Fruit fly (Drosophila melanogaster) whole organism, embryonic: Measurements from ENCODE around the gene BHD.

Experiments
- Aef1 ChIP-seq: fragments of 200-800 bp; sonication (Bioruptor generic); IDR thresholded peaks from 3 replicates; pipeline ENCODE4 v1.3.6; 2022; ENCODE audit warnings: missing biosample characterization, missing genetic modification characterization
- B-H2 ChIP-seq: fragments of 200-800 bp; sonication (Bioruptor generic); optimal IDR thresholded peaks from 2 replicates; lab custom pipeline; 2018; ENCODE audit warnings: missing biosample characterization, mild to moderate bottlenecking, missing genetic modification characterization
- CG10267 ChIP-seq: fragments of 200-800 bp; sonication (Bioruptor generic); optimal IDR thresholded peaks from 2 replicates; lab custom pipeline; 2018; ENCODE audit warnings: missing biosample characterization, mild to moderate bottlenecking, missing genetic modification characterization, moderate library complexity
- CG10366 ChIP-seq: fragments of 200-800 bp; sonication (Bioruptor generic); IDR thresholded peaks from 2 replicates; pipeline ENCODE4 v1.3.6; 2022; ENCODE audit warnings: missing biosample characterization, missing genetic modification characterization
- CG10462 ChIP-seq: fragments of 200-800 bp; sonication (Bioruptor generic); optimal IDR thresholded peaks from 2 replicates; lab custom pipeline; 2016; ENCODE audit warnings: missing biosample characterization, missing genetic modification characterization
- CG11398 ChIP-seq: fragments of 200-800 bp; sonication (Bioruptor generic); optimal IDR thresholded peaks from 2 replicates; lab custom pipeline; 2016; ENCODE audit warnings: missing biosample characterization, missing genetic modification characterization
- CG13424 ChIP-seq: fragments of 200-800 bp; sonication (Bioruptor generic); optimal IDR thresholded peaks from 2 replicates; lab custom pipeline; 2019; ENCODE audit warnings: missing biosample characterization, mild to moderate bottlenecking, missing genetic modification characterization, moderate library complexity
- CG18262 ChIP-seq: fragments of 200-800 bp; optimal IDR thresholded peaks from 3 replicates; lab custom pipeline; 2019; ENCODE audit warnings: missing biosample characterization, mild to moderate bottlenecking, missing genetic modification characterization, moderate library complexity
- CG2712 ChIP-seq: fragments of 200-800 bp; optimal IDR thresholded peaks from 3 replicates; lab custom pipeline; 2019; ENCODE audit warnings: missing biosample characterization, mild to moderate bottlenecking, missing genetic modification characterization, moderate library complexity
- CG3065 ChIP-seq: fragments of 200-800 bp; sonication (Bioruptor generic); optimal IDR thresholded peaks from 2 replicates; lab custom pipeline; 2016; ENCODE audit warnings: missing biosample characterization, missing genetic modification characterization
- CG31441 ChIP-seq: fragments of 200-800 bp; sonication (Bioruptor generic); IDR thresholded peaks from 2 replicates; pipeline ENCODE4 v1.3.6; 2022; ENCODE audit warnings: missing biosample characterization, missing genetic modification characterization
- CG32772 ChIP-seq: fragments of 200-800 bp; sonication (Bioruptor generic); IDR thresholded peaks from 2 replicates; pipeline ENCODE4 v1.3.6; 2022; ENCODE audit warnings: missing biosample characterization, missing genetic modification characterization
- CG4424 ChIP-seq: fragments of 200-800 bp; sonication (Bioruptor generic); optimal IDR thresholded peaks from 3 replicates; lab custom pipeline; 2016; ENCODE audit warnings: missing biosample characterization, missing genetic modification characterization
- CG4820 ChIP-seq: fragments of 200-800 bp; sonication (Bioruptor generic); optimal IDR thresholded peaks from 3 replicates; lab custom pipeline; 2016; ENCODE audit warnings: missing biosample characterization, missing genetic modification characterization
- CG6689 ChIP-seq: fragments of 200-800 bp; sonication (Bioruptor generic); IDR thresholded peaks from 2 replicates; pipeline ENCODE4 v1.3.6; 2022; ENCODE audit warnings: missing biosample characterization, missing genetic modification characterization
- CG8944 ChIP-seq: fragments of 200-800 bp; sonication (Bioruptor generic); optimal IDR thresholded peaks from 3 replicates; lab custom pipeline; 2016; ENCODE audit warnings: missing biosample characterization, missing genetic modification characterization
- CG9797 ChIP-seq: fragments of 200-800 bp; sonication (Bioruptor generic); optimal IDR thresholded peaks from 3 replicates; lab custom pipeline; 2018; ENCODE audit warnings: missing biosample characterization, mild to moderate bottlenecking, missing genetic modification characterization
- CG9932 ChIP-seq: fragments of 200-800 bp; sonication (Bioruptor generic); IDR thresholded peaks from 2 replicates; pipeline ENCODE4 v1.3.6; 2022; ENCODE audit warnings: missing biosample characterization, missing genetic modification characterization
- CoRest ChIP-seq: fragments of 200-800 bp; sonication (Bioruptor generic); optimal IDR thresholded peaks from 3 replicates; lab custom pipeline; 2018; ENCODE audit warnings: missing biosample characterization, mild to moderate bottlenecking, missing genetic modification characterization, moderate library complexity
- Hand ChIP-seq: fragments of 200-800 bp; sonication (Bioruptor generic); optimal IDR thresholded peaks from 2 replicates; lab custom pipeline; 2017; ENCODE audit warnings: mild to moderate bottlenecking, missing biosample characterization, missing genetic modification reagents, missing genetic modification characterization
- Hr39 ChIP-seq: fragments of >200 bp; optimal IDR thresholded peaks from 2 replicates; lab custom pipeline; 2017
- Myb ChIP-seq: fragments of 200-800 bp; sonication (Bioruptor generic); optimal IDR thresholded peaks from 2 replicates; lab custom pipeline; 2016; ENCODE audit warnings: missing biosample characterization, missing genetic modification characterization
- NK7.1 ChIP-seq: fragments of 200-800 bp; sonication (Bioruptor generic); optimal IDR thresholded peaks from 3 replicates; lab custom pipeline; 2016; ENCODE audit warnings: missing biosample characterization, missing genetic modification characterization
- PHDP ChIP-seq: fragments of 200-800 bp; sonication (Bioruptor generic); optimal IDR thresholded peaks from 3 replicates; lab custom pipeline; 2018; ENCODE audit warnings: missing biosample characterization, mild to moderate bottlenecking, missing genetic modification characterization, moderate library complexity
- Ravus ChIP-seq: fragments of 200-800 bp; sonication (Bioruptor generic); IDR thresholded peaks from 2 replicates; pipeline ENCODE4 v1.3.6; 2022; ENCODE audit warnings: missing biosample characterization, missing genetic modification characterization
- Sox102F ChIP-seq: fragments of 200-800 bp; sonication (Bioruptor generic); optimal IDR thresholded peaks from 2 replicates; lab custom pipeline; 2018; ENCODE audit warnings: missing biosample characterization, mild to moderate bottlenecking, missing genetic modification characterization, moderate library complexity
- Xbp1 ChIP-seq: fragments of 200-800 bp; sonication (Bioruptor generic); optimal IDR thresholded peaks from 3 replicates; lab custom pipeline; 2016; ENCODE audit warnings: missing biosample characterization, mild to moderate bottlenecking, missing genetic modification characterization
- da ChIP-seq: fragments of 200-800 bp; sonication (Bioruptor generic); optimal IDR thresholded peaks from 2 replicates; lab custom pipeline; 2016; ENCODE audit warnings: missing biosample characterization, missing genetic modification characterization
- dysf ChIP-seq: fragments of 200-800 bp; sonication (Bioruptor generic); IDR thresholded peaks from 3 replicates; pipeline ENCODE4 v1.3.6; 2022; ENCODE audit warnings: missing biosample characterization, missing genetic modification characterization
- eve ChIP-seq, 2 experiments: fragments of >200 bp; optimal IDR thresholded peaks; 2 replicates each; lab custom pipeline; 2017; ENCODE audit warnings: missing biosample characterization in 2 of 2, missing genetic modification characterization in 2 of 2
- exex ChIP-seq: fragments of 200-800 bp; sonication (Bioruptor generic); optimal IDR thresholded peaks from 4 replicates; lab custom pipeline; 2018; ENCODE audit warnings: missing biosample characterization, mild to moderate bottlenecking, missing genetic modification characterization, moderate library complexity
- fd64A ChIP-seq: fragments of 200-800 bp; sonication (Bioruptor generic); optimal IDR thresholded peaks from 3 replicates; lab custom pipeline; 2018; ENCODE audit warnings: missing biosample characterization, mild to moderate bottlenecking, missing genetic modification characterization
- fru ChIP-seq: fragments of >200 bp; optimal IDR thresholded peaks from 2 replicates; lab custom pipeline; 2017
- fu2 ChIP-seq: fragments of 200-800 bp; sonication (Bioruptor generic); optimal IDR thresholded peaks from 2 replicates; lab custom pipeline; 2016; ENCODE audit warnings: missing biosample characterization, missing genetic modification characterization
- h ChIP-seq: fragments of >200 bp; optimal IDR thresholded peaks from 2 replicates; lab custom pipeline; 2017
- hb ChIP-seq: fragments of 200-800 bp; sonication (Bioruptor generic); IDR thresholded peaks from 3 replicates; pipeline ENCODE4 v1.3.6; 2022; ENCODE audit warnings: missing biosample characterization, missing genetic modification characterization; ENCODE audit not compliant: partially characterized antibody
- ind ChIP-seq: fragments of 200-800 bp; sonication (Bioruptor generic); optimal IDR thresholded peaks from 3 replicates; lab custom pipeline; 2016; ENCODE audit warnings: missing biosample characterization, missing genetic modification characterization
- kay ChIP-seq: fragments of 200-800 bp; sonication (Bioruptor generic); optimal IDR thresholded peaks from 2 replicates; lab custom pipeline; 2016; ENCODE audit warnings: missing biosample characterization, missing genetic modification characterization
- pan ChIP-seq, 4 experiments: fragments of >200 bp in 3 of 4; fragments of 200-800 bp in 1 of 4; sonication (Bioruptor generic) in 1 of 4; optimal IDR thresholded peaks in 3 of 4; IDR thresholded peaks in 1 of 4; 2 replicates each; pipeline versions ENCODE4 v1.3.6 to Lab custom; 2017 to 2022; ENCODE audit warnings: missing biosample characterization in 2 of 4, missing genetic modification characterization in 2 of 4, mixed read lengths in 1 of 4
- pfk ChIP-seq: fragments of 200-800 bp; sonication (Bioruptor generic); optimal IDR thresholded peaks from 2 replicates; lab custom pipeline; 2018; ENCODE audit warnings: missing biosample characterization, mild to moderate bottlenecking, missing genetic modification characterization, moderate library complexity
- phol ChIP-seq: fragments of 200-800 bp; sonication (Bioruptor generic); optimal IDR thresholded peaks from 3 replicates; lab custom pipeline; 2018; ENCODE audit warnings: missing biosample characterization, mild to moderate bottlenecking, missing genetic modification characterization, moderate library complexity
- pnt ChIP-seq: fragments of 200-800 bp; sonication (Bioruptor generic); optimal IDR thresholded peaks from 3 replicates; lab custom pipeline; 2016; ENCODE audit warnings: missing biosample characterization, missing genetic modification characterization
- sisA ChIP-seq: fragments of 200-800 bp; sonication (Bioruptor generic); IDR thresholded peaks from 2 replicates; pipeline ENCODE4 v1.3.6; 2022; ENCODE audit warnings: missing biosample characterization, missing genetic modification characterization
- slou ChIP-seq: fragments of 200-800 bp; sonication (Bioruptor generic); optimal IDR thresholded peaks from 3 replicates; lab custom pipeline; 2016; ENCODE audit warnings: missing biosample characterization, missing genetic modification characterization
- sqz ChIP-seq: fragments of 200-800 bp; sonication (Bioruptor generic); optimal IDR thresholded peaks from 3 replicates; lab custom pipeline; 2018; ENCODE audit warnings: missing biosample characterization, mild to moderate bottlenecking, missing genetic modification characterization
- sr ChIP-seq: fragments of 200-800 bp; sonication (Bioruptor generic); IDR thresholded peaks from 3 replicates; pipeline ENCODE4 v1.3.6; 2022; ENCODE audit warnings: missing biosample characterization, missing genetic modification characterization
- ssp ChIP-seq: fragments of 200-800 bp; sonication (Bioruptor generic); IDR thresholded peaks from 2 replicates; pipeline ENCODE4 v1.3.6; 2022; ENCODE audit warnings: missing biosample characterization, missing genetic modification characterization
- tgo ChIP-seq: fragments of 200-800 bp; sonication (Bioruptor generic); IDR thresholded peaks from 3 replicates; pipeline ENCODE4 v1.3.6; 2022; ENCODE audit warnings: missing biosample characterization, missing genetic modification characterization
- tin ChIP-seq: fragments of 200-800 bp; sonication (Bioruptor generic); optimal IDR thresholded peaks from 3 replicates; lab custom pipeline; 2016; ENCODE audit warnings: missing biosample characterization, missing genetic modification characterization
- twi ChIP-seq: fragments of 200-800 bp; optimal IDR thresholded peaks from 2 replicates; lab custom pipeline; 2019; ENCODE audit warnings: missing biosample characterization, mild to moderate bottlenecking, missing genetic modification characterization, moderate library complexity
- zen ChIP-seq: fragments of 200-800 bp; sonication (Bioruptor generic); optimal IDR thresholded peaks from 3 replicates; lab custom pipeline; 2018; ENCODE audit warnings: missing biosample characterization, mild to moderate bottlenecking, missing genetic modification characterization, moderate library complexity
- zf30C ChIP-seq: fragments of 200-800 bp; sonication (Bioruptor generic); optimal IDR thresholded peaks from 3 replicates; lab custom pipeline; 2018; ENCODE audit warnings: missing biosample characterization, mild to moderate bottlenecking, missing genetic modification characterization

The BHD gene

DNA sequence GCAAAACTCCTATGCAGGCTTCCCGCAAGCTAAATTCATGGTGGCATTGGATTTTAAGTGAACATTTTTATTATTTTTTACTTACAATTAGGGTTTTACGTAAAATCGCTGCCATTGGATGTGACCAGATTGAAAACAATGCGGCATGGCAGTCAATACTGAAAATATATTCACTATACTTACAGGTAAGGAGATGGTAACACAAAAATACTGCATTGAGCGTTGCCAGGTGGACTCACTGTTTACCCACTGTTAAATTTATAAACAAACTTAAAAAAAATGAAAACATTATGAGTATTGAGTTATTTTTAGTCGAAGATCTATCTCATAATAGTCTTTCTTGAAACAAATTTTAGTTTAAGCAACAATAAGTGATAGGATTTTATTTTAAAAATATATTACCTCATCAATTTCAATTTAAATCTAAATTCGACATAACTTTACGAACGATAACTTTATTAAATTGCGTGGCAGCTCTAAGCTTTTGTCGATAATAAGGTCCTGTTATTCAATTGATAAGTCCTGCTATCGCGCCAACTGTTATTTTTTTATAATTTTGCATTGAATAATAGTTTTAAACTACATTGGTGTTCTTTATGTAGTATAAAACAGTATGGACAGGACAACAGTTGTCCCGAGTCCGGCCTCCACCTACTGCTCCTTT is 5.6 kb downstream of the BHD start, which contains the start of the genes mRpL50 and mei-P22 (continued):
- TF ChIP-seq pan (optimal IDR thresholded peaks at IDR 0.05; lab: Kevin White, UChicago) (no peak), pan (GFP tag; optimal IDR thresholded peaks at IDR 0.05 in 1 of 2, IDR thresholded peaks at IDR 0.05 in 1 of 2) (no peak), CG3065 (GFP tag; lab: Kevin White, UChicago) (no peak), Xbp1 (GFP tag; lab: Kevin White, UChicago) (peak; percentile 39), ssp (GFP tag; lab: Robert Waterston, UW) (no peak; the same call in 1 of the 2 replicates), tgo (GFP tag; lab: Robert Waterston, UW) (no peak), CG9797 (GFP tag; lab: Kevin White, UChicago) (peak; percentile 56), slou (GFP tag; lab: Kevin White, UChicago) (no peak), CG18262 (tag; lab: Kevin White, UChicago) (peak; percentile 4), Ravus (GFP tag; lab: Robert Waterston, UW) (no peak), CG2712 (tag; lab: Kevin White, UChicago) (peak; percentile 14), CoRest (tag; lab: Kevin White, UChicago) (peak; percentile 20), tin (GFP tag; lab: Kevin White, UChicago) (no peak), kay (GFP tag; lab: Kevin White, UChicago) (no peak), ind (GFP tag; lab: Kevin White, UChicago) (no peak), CG6689 (no peak), CG11398 (GFP tag; lab: Kevin White, UChicago) (no peak), CG10462 (GFP tag; lab: Kevin White, UChicago) (no peak), pfk (GFP tag; lab: Kevin White, UChicago) (no peak), CG8944 (GFP tag; lab: Kevin White, UChicago) (no peak), da (GFP tag; lab: Kevin White, UChicago) (no peak), CG10267 (tag; lab: Kevin White, UChicago) (peak; percentile 46), hb (GFP tag; lab: Robert Waterston, UW) (no peak), twi (no peak), fd64A (GFP tag; lab: Kevin White, UChicago) (no peak), Myb (GFP tag; lab: Kevin White, UChicago) (peak; percentile 70), exex (no peak), sr (GFP tag; lab: Robert Waterston, UW) (no peak), CG31441 (GFP tag; lab: Robert Waterston, UW) (no peak), CG13424 (tag; lab: Kevin White, UChicago) (peak; percentile 44), CG32772 (GFP tag; lab: Robert Waterston, UW) (no peak), phol (tag; lab: Kevin White, UChicago) (peak; percentile 45), fru (no peak), PHDP (tag; lab: Kevin White, UChicago) (peak; percentile 13), Hr39 (lab: Kevin White, UChicago) (no peak), sqz (no peak), CG9932 (peak; percentile 71), NK7.1 (GFP tag; lab: Kevin White, UChicago) (no peak), dysf (GFP tag; lab: Robert Waterston, UW) (no peak), CG4424 (GFP tag; lab: Kevin White, UChicago) (peak; percentile 25), eve (GFP tag; optimal IDR thresholded peaks at IDR 0.05; lab: Kevin White, UChicago) (no peak), fu2 (no peak), h (lab: Kevin White, UChicago) (no peak), pnt (GFP tag; lab: Kevin White, UChicago) (no peak), Hand (GFP tag; lab: Kevin White, UChicago) (no peak), zen (tag; lab: Kevin White, UChicago) (peak; percentile 23), zf30C (GFP tag; lab: Kevin White, UChicago) (no peak), Sox102F (GFP tag; lab: Kevin White, UChicago) (peak; percentile 31), Aef1 (GFP tag; lab: Robert Waterston, UW) (no peak), sisA (no peak), CG4820 (no peak), B-H2 (GFP tag; lab: Kevin White, UChicago) (peak; percentile 4), CG10366 (GFP tag; lab: Robert Waterston, UW) (no peak)
